Worm (Caenorhabditis elegans) whole organism, mixed stage, embryonic: Measurements from ENCODE around the gene rga-5.

ENCODE experiments used
- blmp-1 ChIP-seq: fragments of 150-350 bp; optimal IDR thresholded peaks from 2 replicates; lab custom pipeline; 2014; ENCODE audit warnings: missing biosample characterization, missing genetic modification characterization
- ceh-39 ChIP-seq: fragments of 150-350 bp; optimal IDR thresholded peaks from 2 replicates; lab custom pipeline; 2014; ENCODE audit warnings: missing biosample characterization, missing genetic modification characterization
- ceh-43 ChIP-seq: fragments of 200-800 bp; sonication (Bioruptor generic); optimal IDR thresholded peaks from 2 replicates; lab custom pipeline; 2018; ENCODE audit warnings: mild to moderate bottlenecking, missing genetic modification characterization, moderate library complexity, missing compliant biosample characterization
- ceh-83 ChIP-seq: fragments of 200-800 bp; sonication (Bioruptor generic); optimal IDR thresholded peaks from 2 replicates; lab custom pipeline; 2018; ENCODE audit warnings: mild to moderate bottlenecking, missing genetic modification characterization, missing compliant biosample characterization
- ces-1 ChIP-seq: fragments of 150-350 bp; optimal IDR thresholded peaks from 2 replicates; lab custom pipeline; 2014; ENCODE audit warnings: missing biosample characterization, missing genetic modification reagents, missing genetic modification characterization
- cnd-1 ChIP-seq: fragments of 200-800 bp; sonication (Bioruptor generic); optimal IDR thresholded peaks from 2 replicates; lab custom pipeline; 2018; ENCODE audit warnings: mild to moderate bottlenecking, missing genetic modification characterization, missing compliant biosample characterization
- drap-1 ChIP-seq: fragments of 200-800 bp; sonication (Bioruptor generic); optimal IDR thresholded peaks from 3 replicates; lab custom pipeline; 2018; ENCODE audit warnings: mild to moderate bottlenecking, missing genetic modification characterization, missing compliant biosample characterization
- elt-1 ChIP-seq: sonication (generic microtip); optimal IDR thresholded peaks from 2 replicates; lab custom pipeline; 2017; ENCODE audit warnings: missing genetic modification characterization, mild to moderate bottlenecking, missing compliant biosample characterization, antibody characterized with exemption, moderate library complexity, borderline replicate concordance; ENCODE audit not compliant: insufficient read depth
- elt-3 ChIP-seq: fragments of 150-350 bp; optimal IDR thresholded peaks from 2 replicates; lab custom pipeline; 2014; ENCODE audit warnings: missing biosample characterization, missing genetic modification characterization
- flh-1 ChIP-seq: fragments of 200-800 bp; sonication (Bioruptor generic); optimal IDR thresholded peaks from 2 replicates; lab custom pipeline; 2018; ENCODE audit warnings: mild to moderate bottlenecking, missing genetic modification characterization, moderate library complexity, missing compliant biosample characterization
- hlh-1 ChIP-seq: fragments of 150-350 bp; optimal IDR thresholded peaks from 2 replicates; lab custom pipeline; 2014; ENCODE audit warnings: missing biosample characterization, missing genetic modification reagents, missing genetic modification characterization
- lin-13 ChIP-seq: fragments of 150-350 bp; optimal IDR thresholded peaks from 2 replicates; lab custom pipeline; 2014; ENCODE audit warnings: missing biosample characterization, missing genetic modification characterization
- lin-32 ChIP-seq: fragments of 200-800 bp; sonication (Bioruptor generic); optimal IDR thresholded peaks from 2 replicates; lab custom pipeline; 2018; ENCODE audit warnings: mild to moderate bottlenecking, missing genetic modification characterization, missing compliant biosample characterization
- lsy-2 ChIP-seq: fragments of 150-350 bp; optimal IDR thresholded peaks from 2 replicates; lab custom pipeline; 2014; ENCODE audit warnings: missing biosample characterization, missing genetic modification characterization
- mab-5 ChIP-seq: fragments of 150-350 bp; optimal IDR thresholded peaks from 2 replicates; lab custom pipeline; 2014; ENCODE audit warnings: missing biosample characterization, missing genetic modification characterization
- mep-1 ChIP-seq: fragments of 150-350 bp; optimal IDR thresholded peaks from 2 replicates; lab custom pipeline; 2017; ENCODE audit warnings: missing biosample characterization, missing genetic modification reagents, missing genetic modification characterization, inconsistent platforms
- mls-2 ChIP-seq: sonication (generic microtip); optimal IDR thresholded peaks from 2 replicates; lab custom pipeline; 2016; ENCODE audit warnings: mild to moderate bottlenecking, missing genetic modification characterization, moderate library complexity, missing compliant biosample characterization
- nhr-12 ChIP-seq: fragments of 150-350 bp; optimal IDR thresholded peaks from 2 replicates; lab custom pipeline; 2014; ENCODE audit warnings: missing biosample characterization, missing genetic modification characterization
- nhr-2 ChIP-seq: fragments of 150-350 bp; optimal IDR thresholded peaks from 2 replicates; lab custom pipeline; 2014; ENCODE audit warnings: missing biosample characterization, missing genetic modification characterization
- nhr-237 ChIP-seq: fragments of 150-350 bp; optimal IDR thresholded peaks from 2 replicates; lab custom pipeline; 2014; ENCODE audit warnings: missing biosample characterization, missing genetic modification characterization
- nhr-28 ChIP-seq: fragments of 150-350 bp; optimal IDR thresholded peaks from 2 replicates; lab custom pipeline; 2014; ENCODE audit warnings: missing biosample characterization, missing genetic modification characterization
- nhr-76 ChIP-seq: sonication (generic microtip); optimal IDR thresholded peaks from 2 replicates; lab custom pipeline; 2017; ENCODE audit warnings: missing biosample characterization, missing genetic modification characterization
- pha-4 ChIP-seq: fragments of 150-350 bp; optimal IDR thresholded peaks from 2 replicates; lab custom pipeline; 2018; ENCODE audit warnings: missing biosample characterization, missing genetic modification reagents, missing genetic modification characterization
- sem-2 ChIP-seq: fragments of 200-800 bp; sonication (Bioruptor generic); optimal IDR thresholded peaks from 2 replicates; lab custom pipeline; 2018; ENCODE audit warnings: mild to moderate bottlenecking, missing genetic modification characterization, missing compliant biosample characterization
- snpc-4 ChIP-seq: fragments of 150-350 bp; optimal IDR thresholded peaks from 2 replicates; lab custom pipeline; 2014; ENCODE audit warnings: missing biosample characterization, missing genetic modification characterization
- sptf-1 ChIP-seq: sonication (generic microtip); optimal IDR thresholded peaks from 2 replicates; lab custom pipeline; 2017; ENCODE audit warnings: mild to moderate bottlenecking, missing genetic modification characterization, moderate library complexity, missing compliant biosample characterization
- tbx-8 ChIP-seq: fragments of 200-800 bp; sonication (Bioruptor generic); optimal IDR thresholded peaks from 2 replicates; lab custom pipeline; 2018; ENCODE audit warnings: mild to moderate bottlenecking, missing genetic modification characterization, moderate library complexity, missing compliant biosample characterization
- unc-120 ChIP-seq: sonication (generic microtip); optimal IDR thresholded peaks from 2 replicates; lab custom pipeline; 2017; ENCODE audit warnings: missing genetic modification characterization, missing compliant biosample characterization; ENCODE audit not compliant: poor library complexity, severe bottlenecking
- unc-39 ChIP-seq: fragments of 150-350 bp; optimal IDR thresholded peaks from 2 replicates; lab custom pipeline; 2014; ENCODE audit warnings: missing biosample characterization, missing genetic modification characterization
- unc-62 ChIP-seq: fragments of 150-350 bp; optimal IDR thresholded peaks from 2 replicates; lab custom pipeline; 2014; ENCODE audit warnings: missing biosample characterization, missing genetic modification reagents, missing genetic modification characterization
- ztf-11 ChIP-seq: fragments of 150-350 bp; optimal IDR thresholded peaks from 2 replicates; lab custom pipeline; 2014; ENCODE audit warnings: missing biosample characterization, missing genetic modification characterization

Gene rga-5

DNA sequence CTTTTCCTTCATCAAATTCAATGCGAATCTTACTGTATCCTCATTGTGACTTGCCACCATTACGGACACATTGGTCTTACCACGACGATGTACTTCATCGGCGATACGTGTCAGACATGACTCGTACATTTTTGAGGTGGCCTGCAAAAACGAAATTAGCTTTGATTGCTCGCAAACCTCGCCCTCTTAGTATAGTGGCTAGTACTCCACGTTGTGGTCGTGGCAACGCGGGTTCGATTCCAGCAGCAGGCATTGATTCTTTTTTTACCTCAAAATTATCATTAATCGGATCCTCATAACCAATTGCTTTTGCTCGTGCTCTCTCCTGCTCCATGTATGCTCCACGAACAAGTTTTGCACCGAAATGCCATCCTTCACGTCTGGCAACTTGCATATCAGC is 42.4 kb downstream of the rga-5 start:
- no peak for TF ChIP-seq nhr-2 (tag; lab: Kevin White, UChicago)
- TF ChIP-seq unc-62 (GFP tag; lab: Kevin White, UChicago): no peak
- no peak for TF ChIP-seq ceh-39
- TF ChIP-seq snpc-4 (tag; lab: Kevin White, UChicago): no peak
- no peak for TF ChIP-seq mep-1 (tag; lab: Kevin White, UChicago)

DNA sequence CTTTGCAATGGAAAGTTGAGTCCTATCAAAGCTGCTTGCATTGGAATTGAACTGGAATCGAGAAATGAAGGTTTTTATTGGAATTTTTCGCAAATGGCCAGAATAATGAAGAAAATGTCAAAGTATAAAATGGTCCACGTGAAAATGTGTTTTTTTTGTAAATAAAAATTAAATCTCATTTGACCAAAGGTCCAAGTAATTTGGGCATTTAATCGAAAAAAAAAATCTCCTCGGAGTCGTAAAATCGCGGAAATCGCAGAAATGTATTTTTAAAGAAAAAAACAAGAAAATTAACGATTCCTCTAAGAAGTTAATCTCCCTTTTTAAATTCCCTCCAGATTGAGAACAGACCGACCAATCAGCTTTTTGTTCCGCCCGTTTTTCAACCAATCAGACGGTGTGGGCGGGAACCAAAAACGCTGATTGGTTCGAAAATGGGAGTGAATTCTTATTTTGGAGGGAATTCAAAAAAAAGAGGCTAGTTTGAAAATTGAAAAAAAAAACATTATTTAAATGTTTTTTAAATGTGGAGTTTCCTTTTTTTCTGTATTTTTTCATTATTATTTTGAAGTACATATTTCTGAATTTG is 49.0 kb downstream of the rga-5 start, which contains the start of gene prdh-1:
prdh-1 (minus strand) TSS at position 51 of the 589 bp plus-strand sequence.
- TF ChIP-seq mls-2 (tag; lab: Kevin White, UChicago): no peak
- no peak for TF ChIP-seq blmp-1 (tag; lab: Kevin White, UChicago)
- TF ChIP-seq unc-120 (tag; lab: Kevin White, UChicago): no peak
- TF ChIP-seq hlh-1 (tag; lab: Kevin White, UChicago): no peak
- TF ChIP-seq ztf-11 (tag; lab: Kevin White, UChicago): no peak
- TF ChIP-seq lin-32 (GFP tag; lab: Kevin White, UChicago): no peak
- no peak for TF ChIP-seq elt-1
- no peak for TF ChIP-seq mep-1 (tag; lab: Kevin White, UChicago)
- TF ChIP-seq unc-39 (tag; lab: Kevin White, UChicago): no peak
- no peak for TF ChIP-seq nhr-2 (tag; lab: Kevin White, UChicago)

DNA sequence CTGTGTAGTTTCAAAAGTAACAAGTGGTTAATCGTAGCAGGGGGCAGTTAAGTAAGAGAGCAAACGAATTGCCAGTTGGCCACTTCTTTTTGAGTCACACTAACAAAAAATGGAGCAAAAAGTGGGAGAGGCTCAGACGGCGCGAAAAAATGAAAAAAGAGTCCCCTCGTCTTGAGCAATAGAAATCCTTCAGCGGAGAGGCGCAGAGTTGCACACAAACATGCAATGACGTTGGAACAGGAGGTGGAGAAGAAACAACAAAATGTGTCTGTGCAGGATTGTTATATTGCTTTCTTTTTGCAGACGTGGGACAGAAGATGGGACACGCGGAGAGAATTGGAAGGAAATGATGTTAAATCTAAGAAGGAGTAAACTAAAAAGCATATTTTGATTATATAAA is 50.0 kb downstream of the rga-5 start:
- TF ChIP-seq ces-1 (GFP tag; lab: Kevin White, UChicago): peak; percentile 57
- TF ChIP-seq lin-32 (GFP tag; lab: Kevin White, UChicago): no peak
- peak; percentile 15 for TF ChIP-seq hlh-1 (tag; lab: Kevin White, UChicago)

DNA sequence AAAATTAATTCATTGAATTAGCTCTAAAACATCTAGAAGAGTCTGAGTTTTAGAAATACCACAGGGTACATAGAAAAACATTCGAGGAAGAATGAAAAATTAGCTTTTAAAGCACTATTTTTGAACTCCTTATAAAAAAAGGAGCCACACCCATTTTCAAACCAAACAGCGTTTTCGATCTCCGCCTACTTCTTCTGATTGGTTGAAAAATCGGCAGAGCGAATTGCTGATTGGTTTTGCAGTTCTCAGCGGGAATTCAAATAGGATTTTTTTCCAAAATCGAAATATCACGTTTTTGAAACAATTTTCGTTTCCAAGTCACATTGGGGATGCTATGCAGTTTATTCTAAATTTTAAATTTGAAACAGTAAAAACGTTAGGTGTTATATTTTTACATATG is 50.4 kb downstream of the rga-5 start:
- TF ChIP-seq lin-13 (tag; lab: Kevin White, UChicago): no peak
- no peak for TF ChIP-seq flh-1 (GFP tag; lab: Kevin White, UChicago)
- no peak for TF ChIP-seq unc-120 (tag; lab: Kevin White, UChicago)
- TF ChIP-seq drap-1: no peak
- no peak for TF ChIP-seq nhr-2 (tag; lab: Kevin White, UChicago)
- no peak for TF ChIP-seq ceh-39

DNA sequence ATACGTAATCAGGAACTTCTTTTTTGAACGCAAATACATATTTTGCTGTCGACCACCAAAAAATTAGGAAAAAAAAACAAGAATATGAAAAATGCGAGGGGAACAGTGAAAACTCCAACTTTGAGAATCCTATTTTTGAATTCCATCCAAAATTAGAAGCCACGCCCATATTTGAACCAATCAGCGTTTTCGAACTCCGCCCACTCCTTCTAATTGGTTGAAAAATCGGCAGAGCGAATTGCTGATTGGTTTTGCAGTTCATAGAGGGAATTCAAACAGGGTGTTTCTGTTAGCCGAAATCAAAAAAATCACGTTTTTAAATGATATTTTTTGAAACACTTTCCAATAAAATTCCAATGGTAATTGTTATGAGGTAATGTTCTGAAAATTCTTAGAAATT is 51.1 kb downstream of the rga-5 start:
- TF ChIP-seq sem-2 (GFP tag; lab: Kevin White, UChicago): no peak
- TF ChIP-seq nhr-28 (tag; lab: Kevin White, UChicago): no peak
- no peak for TF ChIP-seq tbx-8 (GFP tag; lab: Kevin White, UChicago)
- no peak for TF ChIP-seq ceh-43 (GFP tag; lab: Kevin White, UChicago)
- TF ChIP-seq unc-39 (tag; lab: Kevin White, UChicago): no peak
- no peak for TF ChIP-seq nhr-76
- TF ChIP-seq nhr-237: no peak
- TF ChIP-seq snpc-4 (tag; lab: Kevin White, UChicago): no peak
- TF ChIP-seq hlh-1 (tag; lab: Kevin White, UChicago): no peak
- TF ChIP-seq drap-1: no peak

DNA sequence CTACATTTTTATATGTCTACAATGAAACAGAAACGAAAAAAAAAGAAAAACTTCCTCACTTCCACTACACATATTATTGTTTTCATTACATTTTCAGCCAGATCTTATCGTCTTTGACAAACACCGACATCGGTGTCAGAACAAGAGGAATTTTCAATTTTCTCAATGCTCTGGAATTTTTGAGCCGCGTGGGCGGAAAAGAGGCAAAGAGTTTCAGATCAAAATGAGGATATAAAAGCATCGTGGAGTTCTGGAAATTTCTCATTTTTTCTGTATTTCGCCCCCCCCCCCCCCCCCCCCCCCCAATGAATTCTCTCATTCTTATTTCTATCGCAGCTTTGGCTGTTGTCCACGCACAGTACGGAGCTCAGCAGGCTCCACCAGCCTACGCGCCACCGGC is 52.2 kb downstream of the rga-5 start, which contains the start of gene B0513.4:
B0513.4 (plus strand) TSS at position 301 of the 400 bp plus-strand sequence.
- TF ChIP-seq ceh-83 (GFP tag; lab: Kevin White, UChicago): no peak
- no peak for TF ChIP-seq cnd-1 (tag; lab: Kevin White, UChicago)

DNA sequence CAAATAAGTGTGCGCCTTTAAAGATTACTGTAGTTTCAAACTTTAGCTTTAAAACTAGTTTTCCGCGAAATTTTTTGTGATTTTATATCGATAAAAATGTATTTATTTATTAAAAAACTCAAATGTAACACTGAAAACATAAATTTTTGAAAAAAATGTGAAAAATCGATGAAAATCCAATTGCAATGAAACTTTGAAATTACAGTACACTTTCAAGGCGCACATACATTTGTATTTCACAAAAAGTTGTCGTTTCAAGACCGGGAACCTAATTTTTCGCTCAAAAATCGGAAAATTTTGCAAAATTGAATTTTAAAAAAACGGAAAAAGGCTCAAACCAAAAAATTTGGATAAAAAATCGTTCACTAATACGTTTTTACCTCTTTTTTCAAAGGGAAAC is 52.7 kb downstream of the rga-5 start:
- TF ChIP-seq elt-3 (tag; lab: Kevin White, UChicago) (no peak), blmp-1 (tag; lab: Kevin White, UChicago) (no peak), elt-1 (no peak), sptf-1 (tag; lab: Kevin White, UChicago) (no peak), unc-39 (tag; lab: Kevin White, UChicago) (no peak), nhr-237 (no peak), nhr-76 (no peak), cnd-1 (tag; lab: Kevin White, UChicago) (no peak), mab-5 (tag; lab: Kevin White, UChicago) (no peak), pha-4 (tag; lab: Kevin White, UChicago) (no peak), lsy-2 (tag; lab: Kevin White, UChicago) (no peak), unc-62 (GFP tag; lab: Kevin White, UChicago) (no peak), ceh-39 (no peak), hlh-1 (tag; lab: Kevin White, UChicago) (no peak), mls-2 (tag; lab: Kevin White, UChicago) (no peak), snpc-4 (tag; lab: Kevin White, UChicago) (no peak), ztf-11 (tag; lab: Kevin White, UChicago) (no peak), nhr-2 (tag; lab: Kevin White, UChicago) (no peak), nhr-12 (no peak)
